Worm (Caenorhabditis elegans) whole organism, early embryonic: ENCODE data around the gene E01G4.3.

ENCODE experiments used
- F13C5.2 ChIP-seq: sonication (generic microtip); optimal IDR thresholded peaks from 2 replicates; lab custom pipeline; 2017; ENCODE audit warnings: mild to moderate bottlenecking, missing genetic modification characterization, inconsistent platforms, missing compliant biosample characterization
- ama-1 ChIP-seq: fragments of 150-350 bp; optimal IDR thresholded peaks from 2 replicates; lab custom pipeline; 2014
- ceh-13 ChIP-seq: fragments of 200-800 bp; sonication (Bioruptor generic); optimal IDR thresholded peaks from 2 replicates; lab custom pipeline; 2018; ENCODE audit warnings: mild to moderate bottlenecking, missing genetic modification characterization, missing compliant biosample characterization
- ceh-36 ChIP-seq: sonication (generic microtip); optimal IDR thresholded peaks from 2 replicates; lab custom pipeline; 2016; ENCODE audit warnings: missing genetic modification characterization, inconsistent platforms, missing compliant biosample characterization
- ets-7 ChIP-seq: sonication (generic microtip); optimal IDR thresholded peaks from 2 replicates; lab custom pipeline; 2016; ENCODE audit warnings: missing genotype, missing genetic modification characterization, missing compliant biosample characterization
- flt-1 ChIP-seq: fragments of 200-800 bp; sonication (Bioruptor generic); IDR thresholded peaks from 2 replicates; pipeline ENCODE4 v1.3.6; 2022; ENCODE audit warnings: missing genetic modification characterization, missing compliant biosample characterization
- hmbx-1 ChIP-seq: sonication (generic microtip); optimal IDR thresholded peaks from 2 replicates; lab custom pipeline; 2016; ENCODE audit warnings: mild to moderate bottlenecking, missing genetic modification characterization, missing compliant biosample characterization
- hmg-4 ChIP-seq: fragments of 200-800 bp; sonication (Bioruptor generic); optimal IDR thresholded peaks from 2 replicates; lab custom pipeline; 2018; ENCODE audit warnings: mild to moderate bottlenecking, missing genetic modification characterization, missing compliant biosample characterization
- scrt-1 ChIP-seq: fragments of 200-800 bp; sonication (Bioruptor generic); IDR thresholded peaks from 2 replicates; pipeline ENCODE4 v1.3.6; 2022; ENCODE audit warnings: missing genetic modification characterization, missing compliant biosample characterization
- tbx-11 ChIP-seq: fragments of 200-800 bp; sonication (Bioruptor generic); IDR thresholded peaks from 2 replicates; pipeline ENCODE4 v1.3.6; 2022; ENCODE audit warnings: missing genetic modification characterization, missing compliant biosample characterization
- tbx-37 ChIP-seq: fragments of 200-800 bp; sonication (Bioruptor generic); conservative IDR thresholded peaks from 2 replicates; pipeline ENCODE4 v1.3.6; 2022; ENCODE audit warnings: missing genetic modification reagents, missing genetic modification characterization, missing compliant biosample characterization
- tra-4 ChIP-seq: sonication (generic microtip); optimal IDR thresholded peaks from 2 replicates; lab custom pipeline; 2017; ENCODE audit warnings: missing genetic modification characterization, missing compliant biosample characterization

DNA sequence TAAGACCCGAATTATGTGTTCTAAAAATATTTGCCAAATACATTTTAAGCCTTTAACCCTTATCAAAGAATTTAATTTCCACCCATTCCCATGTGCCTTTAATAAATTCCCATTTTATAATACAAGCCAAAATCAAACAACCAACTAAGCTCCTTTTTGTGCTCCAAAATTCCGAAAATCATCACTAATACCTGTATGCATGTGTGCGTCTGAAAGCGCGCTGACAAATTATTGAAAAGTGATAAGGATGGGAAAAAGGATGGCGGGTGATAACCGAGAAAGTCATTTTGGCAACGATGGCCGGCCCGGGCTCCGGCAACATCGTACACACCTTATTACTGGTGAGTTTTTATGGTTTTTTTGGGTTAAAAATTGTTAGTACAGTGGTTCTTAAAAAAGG lies 38.1 kb upstream of the E01G4.3 start, which contains the start of gene nep-17:
- no peak for TF ChIP-seq ama-1 (lab: Kevin White, UChicago)
- TF ChIP-seq tbx-37, result no peak
- no peak for TF ChIP-seq ceh-13
- TF ChIP-seq tra-4 (tag; lab: Kevin White, UChicago), result no peak
- TF ChIP-seq flt-1 (GFP tag; lab: Robert Waterston, UW), result no peak
- TF ChIP-seq hmg-4 (GFP tag; lab: Kevin White, UChicago), result no peak
- no peak for TF ChIP-seq tbx-11 (GFP tag; lab: Robert Waterston, UW)
- TF ChIP-seq ceh-36 (tag; lab: Kevin White, UChicago), result no peak
- no peak for TF ChIP-seq ets-7 (tag; lab: Kevin White, UChicago)
- no peak for TF ChIP-seq F13C5.2 (tag; lab: Kevin White, UChicago)
- TF ChIP-seq hmbx-1 (tag; lab: Kevin White, UChicago), result no peak
- no peak for TF ChIP-seq scrt-1 (GFP tag; lab: Robert Waterston, UW)
